Fruit fly (Drosophila melanogaster): Measurements from ENCODE around the gene CG45101.

Gene CG45101

DNA sequence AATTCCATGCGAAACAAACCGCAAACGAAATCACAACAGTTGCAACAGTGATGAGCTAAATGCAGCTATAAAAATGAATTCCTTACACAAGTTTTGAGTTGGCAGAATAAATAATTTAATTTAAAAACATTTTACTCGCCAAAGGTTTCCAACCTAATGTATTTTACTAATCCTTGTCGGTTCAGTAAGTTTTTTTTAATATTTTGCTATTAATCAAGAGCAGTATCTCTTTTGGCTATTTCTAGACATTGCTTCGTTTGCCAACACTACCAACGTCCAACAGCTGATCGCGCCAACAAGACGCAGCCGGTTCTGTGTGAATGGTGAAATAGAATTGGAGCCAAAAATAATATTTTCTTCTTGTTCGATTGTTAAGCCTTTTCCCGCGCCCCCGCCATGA lies at the start of gene CG45101, which contains the start of the genes CG32075 and SuUR (continued):
- TF ChIP-seq CG12769 (tag; optimal IDR thresholded peaks at IDR 0.05) (peak; percentile 81), otp (GFP tag; IDR thresholded peaks at IDR 0.05) (peak; percentile 78; the same call in 2 of the 3 replicates), CG12391 (tag; optimal IDR thresholded peaks at IDR 0.05) (peak; percentile 93), aop (GFP tag; IDR thresholded peaks at IDR 0.05) (no peak; the same call in 1 of the 2 replicates), eyg (GFP tag; optimal IDR thresholded peaks at IDR 0.05) (peak; percentile 76), H15 (GFP tag; IDR thresholded peaks at IDR 0.05) (peak; percentile 81), Deaf1 (tag; optimal IDR thresholded peaks at IDR 0.05) (peak; percentile 38), CG2129 (GFP tag; IDR thresholded peaks at IDR 0.05; ENCODE audit: partially characterized antibody) (no peak), Bdp1 (GFP tag; optimal IDR thresholded peaks at IDR 0.05) (peak; percentile 79), CG17829 (tag; optimal IDR thresholded peaks at IDR 0.05) (peak; percentile 88), sob (GFP tag; IDR thresholded peaks at IDR 0.05) (peak; percentile 88), sna (GFP tag; IDR thresholded peaks at IDR 0.05; ENCODE audit: partially characterized antibody) (no peak), croc (GFP tag; conservative IDR thresholded peaks at IDR 0.05) (peak; percentile 74), CG11398 (GFP tag; optimal IDR thresholded peaks at IDR 0.05) (peak; percentile 46), CG15601 (tag; optimal IDR thresholded peaks at IDR 0.05) (peak; percentile 77), CG2875 (GFP tag; optimal IDR thresholded peaks at IDR 0.05) (peak; percentile 39), seq (GFP tag; IDR thresholded peaks at IDR 0.05) (peak; percentile 79), CG2678 (tag; optimal IDR thresholded peaks at IDR 0.05) (peak; percentile 87), oc (tag; optimal IDR thresholded peaks at IDR 0.05) (peak; percentile 57), CG14014 (GFP tag; IDR thresholded peaks at IDR 0.05) (peak; percentile 87), CG11696 (GFP tag; IDR thresholded peaks at IDR 0.05) (peak; percentile 41; the same call in 1 of the 2 replicates), Atf6 (GFP tag; IDR thresholded peaks at IDR 0.05) (peak; percentile 86), gsb (GFP tag; IDR thresholded peaks at IDR 0.05) (peak; percentile 53; the same call in 1 of the 2 replicates), Spps (tag; optimal IDR thresholded peaks at IDR 0.05) (peak; percentile 76), Drgx (GFP tag; IDR thresholded peaks at IDR 0.05) (peak; percentile 82), CG10431 (GFP tag; optimal IDR thresholded peaks at IDR 0.05) (peak; percentile 48), H2.0 (GFP tag; IDR thresholded peaks at IDR 0.05) (peak; percentile 90), C15 (GFP tag; IDR thresholded peaks at IDR 0.05) (peak; percentile 86), odd (GFP tag; optimal IDR thresholded peaks at IDR 0.05) (peak; percentile 52), CG34376 (GFP tag; optimal IDR thresholded peaks at IDR 0.05) (peak; percentile 80), CG10321 (GFP tag; IDR thresholded peaks at IDR 0.05) (no peak), danr (GFP tag; IDR thresholded peaks at IDR 0.05) (0 out of 2 replicates have a peak, but pooled peaks have one; percentile 33), ATbp (GFP tag; optimal IDR thresholded peaks at IDR 0.05) (peak; percentile 60), ap (GFP tag; IDR thresholded peaks at IDR 0.05) (peak; percentile 83), Sox102F (GFP tag; optimal IDR thresholded peaks at IDR 0.05) (peak; percentile 91), CG16779 (GFP tag; IDR thresholded peaks at IDR 0.05) (peak; percentile 54; the same call in 1 of the 2 replicates), Elba2 (GFP tag; optimal IDR thresholded peaks at IDR 0.05) (peak; percentile 81), Hr3 (GFP tag; optimal IDR thresholded peaks at IDR 0.05) (peak; percentile 90), fu2 (GFP tag; optimal IDR thresholded peaks at IDR 0.05) (peak; percentile 85), pros (GFP tag; optimal IDR thresholded peaks at IDR 0.05) (no peak), Atf-2 (GFP tag; optimal IDR thresholded peaks at IDR 0.05) (peak; percentile 82), Hr51 (GFP tag; optimal IDR thresholded peaks at IDR 0.05) (peak; percentile 83 to 93), Max (GFP tag; optimal IDR thresholded peaks at IDR 0.05) (peak; percentile 93), pzg (GFP tag; optimal IDR thresholded peaks at IDR 0.05) (peak; percentile 75), chn (GFP tag; optimal IDR thresholded peaks at IDR 0.05) (peak; percentile 92), CG6254 (GFP tag; optimal IDR thresholded peaks at IDR 0.05) (peak; percentile 54), CG10543 (GFP tag; optimal IDR thresholded peaks at IDR 0.05) (peak; percentile 90), PHDP (tag; optimal IDR thresholded peaks at IDR 0.05) (peak; percentile 87), CG6683 (GFP tag; optimal IDR thresholded peaks at IDR 0.05) (peak; percentile 39), ab (GFP tag; optimal IDR thresholded peaks at IDR 0.05) (peak; percentile 88)

Data from whole organism, embryonic.